Worm (Caenorhabditis elegans) whole organism, L1 larva: ENCODE data around the gene srh-42.

Experiments used
- C16A3.4 ChIP-seq: fragments of 150-350 bp; optimal IDR thresholded peaks from 2 replicates; lab custom pipeline; 2014; ENCODE audit warnings: missing biosample characterization, missing genetic modification characterization
- C34B4.2 ChIP-seq: sonication (generic microtip); optimal IDR thresholded peaks from 2 replicates; lab custom pipeline; 2017; ENCODE audit warnings: mild to moderate bottlenecking, missing genetic modification characterization, missing compliant biosample characterization
- F16B12.6 ChIP-seq: fragments of 150-350 bp; optimal IDR thresholded peaks from 2 replicates; lab custom pipeline; 2014; ENCODE audit warnings: missing biosample characterization, missing genetic modification characterization
- blmp-1 ChIP-seq: fragments of 150-350 bp; optimal IDR thresholded peaks from 2 replicates; lab custom pipeline; 2014; ENCODE audit warnings: missing biosample characterization, missing genetic modification characterization
- ceh-63 ChIP-seq: fragments of 200-800 bp; sonication (Bioruptor generic); optimal IDR thresholded peaks from 2 replicates; lab custom pipeline; 2018; ENCODE audit warnings: mild to moderate bottlenecking, missing genetic modification characterization, missing compliant biosample characterization
- ceh-8 ChIP-seq: fragments of 200-800 bp; sonication (Bioruptor generic); optimal IDR thresholded peaks from 2 replicates; lab custom pipeline; 2018; ENCODE audit warnings: mild to moderate bottlenecking, missing genetic modification characterization, moderate library complexity, missing compliant biosample characterization
- ceh-82 ChIP-seq, 3 experiments: fragments of 150-350 bp in 1 of 3; sonication (generic microtip) in 2 of 3; optimal IDR thresholded peaks; 2 replicates each; lab custom pipeline; 2014 to 2017; ENCODE audit warnings: missing biosample characterization in 3 of 3, missing genetic modification characterization in 3 of 3
- ceh-88 ChIP-seq: fragments of 200-800 bp; sonication (Bioruptor generic); IDR thresholded peaks from 2 replicates; pipeline ENCODE4 v1.3.6; 2022; ENCODE audit warnings: missing genetic modification characterization, missing compliant biosample characterization
- ceh-90 ChIP-seq: sonication (generic microtip); optimal IDR thresholded peaks from 2 replicates; lab custom pipeline; 2016; ENCODE audit warnings: missing genetic modification characterization, missing compliant biosample characterization
- dpl-1 ChIP-seq, 3 experiments: fragments of 150-350 bp in 2 of 3; sonication (generic microtip) in 1 of 3; optimal IDR thresholded peaks; 2 replicates each; lab custom pipeline; 2014 to 2017; ENCODE audit warnings: missing biosample characterization in 3 of 3, missing genetic modification characterization in 3 of 3, missing genetic modification reagents in 3 of 3
- dsc-1 ChIP-seq: sonication (generic microtip); optimal IDR thresholded peaks from 2 replicates; lab custom pipeline; 2016; ENCODE audit warnings: mild to moderate bottlenecking, missing genetic modification characterization, missing compliant biosample characterization
- efl-3 ChIP-seq: fragments of 200-800 bp; sonication (Bioruptor generic); optimal IDR thresholded peaks from 2 replicates; lab custom pipeline; 2018; ENCODE audit warnings: mild to moderate bottlenecking, missing genetic modification characterization, missing compliant biosample characterization
- egl-13 ChIP-seq: sonication (generic microtip); optimal IDR thresholded peaks from 2 replicates; lab custom pipeline; 2016; ENCODE audit warnings: missing genotype, missing genetic modification reagents, missing genetic modification characterization, missing compliant biosample characterization
- fkh-10 ChIP-seq: sonication (generic microtip); optimal IDR thresholded peaks from 2 replicates; lab custom pipeline; 2017; ENCODE audit warnings: missing biosample characterization, missing genetic modification reagents, missing genetic modification characterization
- fkh-4 ChIP-seq: sonication (generic microtip); optimal IDR thresholded peaks from 2 replicates; lab custom pipeline; 2016; ENCODE audit warnings: missing compliant biosample characterization, missing genetic modification characterization, borderline replicate concordance
- fos-1 ChIP-seq: fragments of 150-350 bp; optimal IDR thresholded peaks from 2 replicates; lab custom pipeline; 2014; ENCODE audit warnings: missing biosample characterization, missing genetic modification characterization
- grh-1 ChIP-seq: fragments of 200-800 bp; sonication (Bioruptor generic); IDR thresholded peaks from 2 replicates; pipeline ENCODE4 v1.3.6; 2022; ENCODE audit warnings: missing genetic modification reagents, missing genetic modification characterization, missing compliant biosample characterization
- hlh-17 ChIP-seq: fragments of 200-800 bp; sonication (Bioruptor generic); optimal IDR thresholded peaks from 2 replicates; lab custom pipeline; 2018; ENCODE audit warnings: missing genetic modification characterization, mild to moderate bottlenecking, missing compliant biosample characterization, moderate library complexity, borderline replicate concordance
- hlh-4 ChIP-seq: sonication (generic microtip); optimal IDR thresholded peaks from 2 replicates; lab custom pipeline; 2016; ENCODE audit warnings: mild to moderate bottlenecking, missing genetic modification characterization, missing compliant biosample characterization
- irx-1 ChIP-seq: sonication (generic microtip); optimal IDR thresholded peaks from 2 replicates; lab custom pipeline; 2016; ENCODE audit warnings: missing genetic modification characterization, missing compliant biosample characterization
- isw-1 ChIP-seq: fragments of 200-800 bp; sonication (Bioruptor generic); IDR thresholded peaks from 2 replicates; pipeline ENCODE4 v1.3.6; 2022; ENCODE audit warnings: missing genetic modification characterization, missing compliant biosample characterization
- lin-13 ChIP-seq: fragments of 150-350 bp; optimal IDR thresholded peaks from 2 replicates; lab custom pipeline; 2014; ENCODE audit warnings: missing biosample characterization, missing genetic modification reagents, missing genetic modification characterization
- lin-14 ChIP-seq: fragments of 200-800 bp; sonication (Bioruptor generic); optimal IDR thresholded peaks from 2 replicates; lab custom pipeline; 2018; ENCODE audit warnings: mild to moderate bottlenecking, missing genetic modification characterization, moderate library complexity, missing compliant biosample characterization
- lin-15B ChIP-seq: fragments of 150-350 bp; sonication (generic microtip); optimal IDR thresholded peaks from 3 replicates; lab custom pipeline; 2014; ENCODE audit warnings: missing biosample characterization, missing genetic modification characterization
- lin-39 ChIP-seq: fragments of 150-350 bp; optimal IDR thresholded peaks from 2 replicates; lab custom pipeline; 2014; ENCODE audit warnings: missing biosample characterization, missing genetic modification reagents, missing genetic modification characterization
- lir-3 ChIP-seq: sonication (generic microtip); optimal IDR thresholded peaks from 2 replicates; lab custom pipeline; 2016; ENCODE audit warnings: mild to moderate bottlenecking, missing genetic modification characterization, moderate library complexity, missing compliant biosample characterization; ENCODE audit not compliant: poor library complexity
- lsy-2 ChIP-seq, 2 experiments: fragments of 150-350 bp; optimal IDR thresholded peaks; 2 replicates each; lab custom pipeline; 2014; ENCODE audit warnings: missing biosample characterization in 2 of 2, missing genetic modification characterization in 2 of 2
- mab-9 ChIP-seq: fragments of 200-800 bp; sonication (Bioruptor generic); IDR thresholded peaks from 2 replicates; pipeline ENCODE4 v1.3.6; 2022; ENCODE audit warnings: missing genetic modification reagents, missing genetic modification characterization, missing compliant biosample characterization
- nhr-11 ChIP-seq: fragments of 150-350 bp; optimal IDR thresholded peaks from 2 replicates; lab custom pipeline; 2014; ENCODE audit warnings: missing biosample characterization, missing genetic modification characterization
- nhr-12 ChIP-seq: sonication (generic microtip); optimal IDR thresholded peaks from 2 replicates; lab custom pipeline; 2017; ENCODE audit warnings: missing biosample characterization, missing genetic modification characterization
- nhr-237 ChIP-seq: fragments of 150-350 bp; optimal IDR thresholded peaks from 2 replicates; lab custom pipeline; 2014; ENCODE audit warnings: missing biosample characterization, missing genetic modification characterization
- nhr-28 ChIP-seq: fragments of 150-350 bp; optimal IDR thresholded peaks from 2 replicates; lab custom pipeline; 2014; ENCODE audit warnings: missing biosample characterization, missing genetic modification characterization
- nhr-71 ChIP-seq: sonication (generic microtip); optimal IDR thresholded peaks from 2 replicates; lab custom pipeline; 2016; ENCODE audit warnings: mild to moderate bottlenecking, missing genetic modification characterization, moderate library complexity, missing compliant biosample characterization
- nhr-84 ChIP-seq: sonication (generic microtip); optimal IDR thresholded peaks from 2 replicates; lab custom pipeline; 2017; ENCODE audit warnings: missing biosample characterization, missing genetic modification characterization
- pqm-1 ChIP-seq: sonication (generic microtip); optimal IDR thresholded peaks from 3 replicates; lab custom pipeline; 2017; ENCODE audit warnings: missing biosample characterization, missing genetic modification characterization
- rnt-1 ChIP-seq: sonication (generic microtip); optimal IDR thresholded peaks from 2 replicates; lab custom pipeline; 2016; ENCODE audit warnings: mild to moderate bottlenecking, missing genetic modification characterization, moderate library complexity, missing compliant biosample characterization
- skn-1 ChIP-seq: fragments of 150-350 bp; optimal IDR thresholded peaks from 2 replicates; lab custom pipeline; 2014; ENCODE audit warnings: missing biosample characterization, missing genetic modification characterization
- snpc-4 ChIP-seq: fragments of 150-350 bp; optimal IDR thresholded peaks from 2 replicates; lab custom pipeline; 2014; ENCODE audit warnings: missing biosample characterization, missing genetic modification characterization
- sptf-1 ChIP-seq: fragments of 150-350 bp; optimal IDR thresholded peaks from 2 replicates; lab custom pipeline; 2014; ENCODE audit warnings: missing biosample characterization, missing genetic modification characterization
- swsn-7 ChIP-seq: sonication (generic microtip); optimal IDR thresholded peaks from 2 replicates; lab custom pipeline; 2016; ENCODE audit warnings: missing genetic modification characterization, missing compliant biosample characterization
- tlp-1 ChIP-seq: fragments of 150-350 bp; optimal IDR thresholded peaks from 2 replicates; lab custom pipeline; 2014; ENCODE audit warnings: missing biosample characterization, missing genetic modification characterization
- unc-130 ChIP-seq: fragments of 150-350 bp; optimal IDR thresholded peaks from 2 replicates; lab custom pipeline; 2017; ENCODE audit warnings: missing biosample characterization, missing genetic modification characterization, inconsistent platforms
- unc-30 ChIP-seq: sonication (generic microtip); optimal IDR thresholded peaks from 2 replicates; lab custom pipeline; 2017; ENCODE audit warnings: missing biosample characterization, missing genetic modification characterization
- unc-62 ChIP-seq: fragments of 150-350 bp; optimal IDR thresholded peaks from 2 replicates; lab custom pipeline; 2014; ENCODE audit warnings: missing biosample characterization, missing genetic modification reagents, missing genetic modification characterization
- xbp-1 ChIP-seq: sonication (generic microtip); optimal IDR thresholded peaks from 2 replicates; lab custom pipeline; 2016; ENCODE audit warnings: missing genetic modification characterization, missing compliant biosample characterization
- zag-1 ChIP-seq: fragments of 150-350 bp; optimal IDR thresholded peaks from 2 replicates; lab custom pipeline; 2014; ENCODE audit warnings: missing biosample characterization, missing genetic modification characterization
- zip-4 ChIP-seq: fragments of 200-800 bp; sonication (Bioruptor generic); optimal IDR thresholded peaks from 2 replicates; lab custom pipeline; 2018; ENCODE audit warnings: mild to moderate bottlenecking, missing genetic modification characterization, moderate library complexity, missing compliant biosample characterization
- ztf-11 ChIP-seq, 2 experiments: sonication (generic microtip); optimal IDR thresholded peaks; 2 replicates each; lab custom pipeline; 2016 to 2017; ENCODE audit warnings: missing genetic modification characterization in 2 of 2, missing biosample characterization in 1 of 2, missing compliant biosample characterization in 1 of 2

The srh-42 gene

DNA sequence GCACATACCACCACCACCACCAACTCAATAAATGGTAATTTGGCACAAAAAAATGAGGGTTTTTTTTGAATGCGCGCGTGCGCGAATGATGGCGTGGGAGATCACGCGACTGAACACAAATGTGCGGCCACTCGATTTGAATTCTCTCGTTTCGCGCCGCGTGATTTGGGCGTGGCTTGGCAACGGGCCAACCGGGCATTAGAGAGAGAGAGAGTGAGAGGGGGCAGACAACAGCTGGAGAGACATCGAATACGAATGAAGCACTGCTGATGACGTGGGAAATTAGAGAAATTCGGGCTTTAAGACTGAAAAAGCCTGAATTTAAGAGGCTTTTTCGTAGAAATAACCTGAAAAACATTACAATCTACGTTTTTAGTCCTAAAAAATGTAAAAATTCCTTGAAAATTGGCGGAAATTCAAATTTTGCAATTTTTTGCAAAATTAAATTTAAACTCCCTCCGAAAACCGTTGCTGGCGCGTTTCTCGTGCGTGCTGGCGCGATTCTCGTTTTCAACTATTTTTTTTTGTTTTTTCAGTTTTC lies 37.4 kb downstream of the srh-42 start (continued):
- peak; percentile 74 for TF ChIP-seq C16A3.4 (tag; lab: Kevin White, UChicago)
- TF ChIP-seq lsy-2 (tag; optimal IDR thresholded peaks at IDR 0.05; lab: Kevin White, UChicago), result peak; percentile 77 to 87
- peak; percentile 54 for TF ChIP-seq F16B12.6 (tag; lab: Kevin White, UChicago)
- no peak for TF ChIP-seq lir-3 (tag; lab: Kevin White, UChicago)
- TF ChIP-seq dpl-1 (GFP tag; optimal IDR thresholded peaks at IDR 0.05; lab: Kevin White, UChicago), result peak; percentile 96 to 97 (median 96)
- peak; percentile 92 for TF ChIP-seq swsn-7
- peak; percentile 92 for TF ChIP-seq rnt-1 (tag; lab: Kevin White, UChicago)
- peak; percentile 73 for TF ChIP-seq isw-1 (GFP tag; lab: Robert Waterston, UW)
- TF ChIP-seq nhr-12 (tag; lab: Kevin White, UChicago), result no peak
- peak; percentile 93 for TF ChIP-seq egl-13
- TF ChIP-seq lin-15B (tag; lab: Kevin White, UChicago), result peak; percentile 50
- TF ChIP-seq nhr-11 (tag; lab: Kevin White, UChicago), result peak; percentile 15
- peak; percentile 52 for TF ChIP-seq snpc-4 (tag; lab: Kevin White, UChicago)
- no peak for TF ChIP-seq hlh-17 (GFP tag; lab: Kevin White, UChicago)
- TF ChIP-seq zip-4, result peak; percentile 82
- peak; percentile 95 for TF ChIP-seq lin-14 (GFP tag; lab: Kevin White, UChicago)
- TF ChIP-seq ceh-88 (GFP tag; lab: Robert Waterston, UW), result peak; percentile 86
- TF ChIP-seq skn-1 (tag; lab: Kevin White, UChicago), result peak; percentile 29
- peak; percentile 37 for TF ChIP-seq lin-13 (GFP tag; lab: Kevin White, UChicago)
- no peak for TF ChIP-seq unc-30 (tag; lab: Kevin White, UChicago)
- TF ChIP-seq C34B4.2, result no peak
- no peak for TF ChIP-seq unc-62
- TF ChIP-seq ceh-63 (GFP tag; lab: Kevin White, UChicago), result no peak
- peak; percentile 40 for TF ChIP-seq fkh-10 (GFP tag; lab: Kevin White, UChicago)
- TF ChIP-seq lin-39 (tag; lab: Kevin White, UChicago), result peak; percentile 71
- TF ChIP-seq zag-1 (tag; lab: Kevin White, UChicago), result no peak
- peak; percentile 85 for TF ChIP-seq blmp-1 (tag; lab: Kevin White, UChicago)
- TF ChIP-seq efl-3 (GFP tag; lab: Kevin White, UChicago), result peak; percentile 60
- peak; percentile 97 for TF ChIP-seq dsc-1 (tag; lab: Kevin White, UChicago)
- TF ChIP-seq nhr-71 (tag; lab: Kevin White, UChicago), result peak; percentile 98
- TF ChIP-seq ceh-8 (GFP tag; lab: Kevin White, UChicago), result peak; percentile 25
- TF ChIP-seq mab-9 (GFP tag; lab: Robert Waterston, UW), result peak; percentile 65
- TF ChIP-seq nhr-237 (tag; lab: Kevin White, UChicago), result peak; percentile 50
- TF ChIP-seq sptf-1 (tag; lab: Kevin White, UChicago), result no peak
- TF ChIP-seq pqm-1 (tag; lab: Kevin White, UChicago), result no peak
- peak; percentile 71 for TF ChIP-seq grh-1 (GFP tag; lab: Robert Waterston, UW)
- no peak for TF ChIP-seq tlp-1 (tag; lab: Kevin White, UChicago)
- peak; percentile 64 for TF ChIP-seq ceh-90 (tag; lab: Kevin White, UChicago)
- peak; percentile 61 for TF ChIP-seq unc-130 (tag; lab: Kevin White, UChicago)
- TF ChIP-seq fkh-4 (tag; lab: Kevin White, UChicago), result peak; percentile 36
- peak; percentile 92 for TF ChIP-seq irx-1 (tag; lab: Kevin White, UChicago)
- TF ChIP-seq nhr-84, result no peak
- TF ChIP-seq ztf-11 (tag; optimal IDR thresholded peaks at IDR 0.05; lab: Kevin White, UChicago), result peak; percentile 1 to 92
- peak; percentile 90 for TF ChIP-seq xbp-1 (tag; lab: Kevin White, UChicago)
- TF ChIP-seq nhr-28 (tag; lab: Kevin White, UChicago), result no peak
- TF ChIP-seq fos-1 (tag; lab: Kevin White, UChicago), result peak; percentile 63
- no peak for TF ChIP-seq hlh-4 (tag; lab: Kevin White, UChicago)
- TF ChIP-seq ceh-82 (tag; optimal IDR thresholded peaks at IDR 0.05; lab: Kevin White, UChicago), result peak; percentile 76 to 85 (median 81)
